Fruit fly (Drosophila melanogaster) whole organism, pupa: ENCODE data around the gene CG46460.

Experiments used
- CG10348 ChIP-seq: fragments of 200-800 bp; sonication (Bioruptor generic); IDR thresholded peaks from 2 replicates; pipeline ENCODE4 v1.3.6; 2022; ENCODE audit warnings: missing biosample characterization, missing genetic modification characterization
- CG12605 ChIP-seq: fragments of 200-800 bp; sonication (Bioruptor generic); IDR thresholded peaks from 2 replicates; pipeline ENCODE4 v1.3.6; 2022; ENCODE audit warnings: missing biosample characterization, missing genetic modification characterization
- CG13204 ChIP-seq: fragments of 200-800 bp; sonication (Bioruptor generic); optimal IDR thresholded peaks from 2 replicates; lab custom pipeline; 2018; ENCODE audit warnings: missing biosample characterization, mild to moderate bottlenecking, missing genetic modification characterization, moderate library complexity
- CG14655 ChIP-seq: fragments of 200-800 bp; sonication (Bioruptor generic); optimal IDR thresholded peaks from 3 replicates; lab custom pipeline; 2017; ENCODE audit warnings: mild to moderate bottlenecking, missing biosample characterization, missing genetic modification reagents, missing genetic modification characterization
- CG15710 ChIP-seq: fragments of 200-800 bp; sonication (Bioruptor generic); optimal IDR thresholded peaks from 2 replicates; lab custom pipeline; 2018; ENCODE audit warnings: missing biosample characterization, mild to moderate bottlenecking, missing genetic modification characterization, moderate library complexity
- CG17806 ChIP-seq: fragments of 200-800 bp; sonication (Bioruptor generic); optimal IDR thresholded peaks from 2 replicates; lab custom pipeline; 2018; ENCODE audit warnings: missing biosample characterization, mild to moderate bottlenecking, missing genetic modification characterization, moderate library complexity
- CG32121 ChIP-seq: fragments of 200-800 bp; sonication (Bioruptor generic); IDR thresholded peaks from 2 replicates; pipeline ENCODE4 v1.3.6; 2022; ENCODE audit warnings: missing biosample characterization, missing genetic modification characterization
- CG34367 ChIP-seq: fragments of 200-800 bp; sonication (Bioruptor generic); optimal IDR thresholded peaks from 2 replicates; lab custom pipeline; 2018; ENCODE audit warnings: missing biosample characterization, mild to moderate bottlenecking, missing genetic modification characterization
- CG4496 ChIP-seq: fragments of 200-800 bp; sonication (Bioruptor generic); IDR thresholded peaks from 3 replicates; pipeline ENCODE4 v1.3.6; 2022; ENCODE audit warnings: missing biosample characterization, missing genetic modification characterization
- CG8159 ChIP-seq: fragments of 200-800 bp; sonication (Bioruptor generic); optimal IDR thresholded peaks from 3 replicates; lab custom pipeline; 2018; ENCODE audit warnings: missing biosample characterization, mild to moderate bottlenecking, missing genetic modification characterization, moderate library complexity
- CG8301 ChIP-seq: fragments of 200-800 bp; sonication (Bioruptor generic); optimal IDR thresholded peaks from 2 replicates; lab custom pipeline; 2018; ENCODE audit warnings: missing biosample characterization, mild to moderate bottlenecking, missing genetic modification characterization
- CG9948 ChIP-seq: fragments of 200-800 bp; sonication (Bioruptor generic); optimal IDR thresholded peaks from 2 replicates; lab custom pipeline; 2018; ENCODE audit warnings: missing biosample characterization, mild to moderate bottlenecking, missing genetic modification characterization, moderate library complexity
- D1 ChIP-seq: fragments of 200-800 bp; sonication (Bioruptor generic); optimal IDR thresholded peaks from 2 replicates; lab custom pipeline; 2018; ENCODE audit warnings: missing biosample characterization, mild to moderate bottlenecking, missing genetic modification characterization, moderate library complexity
- EcR ChIP-seq: fragments of 200-800 bp; sonication (Bioruptor generic); optimal IDR thresholded peaks from 3 replicates; lab custom pipeline; 2019; ENCODE audit warnings: missing biosample characterization, missing genetic modification characterization, mild to moderate bottlenecking, moderate library complexity, missing genetic modification reagents
- Ets98B ChIP-seq: fragments of 200-800 bp; sonication (Bioruptor generic); IDR thresholded peaks from 2 replicates; pipeline ENCODE4 v1.3.6; 2022; ENCODE audit warnings: missing biosample characterization, missing genetic modification characterization
- Pif1A ChIP-seq: fragments of 200-800 bp; sonication (Bioruptor generic); optimal IDR thresholded peaks from 3 replicates; lab custom pipeline; 2016; ENCODE audit warnings: missing biosample characterization, missing genetic modification characterization
- Pif1B ChIP-seq: fragments of 200-800 bp; sonication (Bioruptor generic); optimal IDR thresholded peaks from 3 replicates; lab custom pipeline; 2016; ENCODE audit warnings: missing biosample characterization, missing genetic modification characterization
- Snoo ChIP-seq: fragments of 200-800 bp; sonication (Bioruptor generic); optimal IDR thresholded peaks from 3 replicates; lab custom pipeline; 2017; ENCODE audit warnings: missing biosample characterization, mild to moderate bottlenecking, missing genetic modification characterization, inconsistent platforms
- fd96Ca ChIP-seq: fragments of 200-800 bp; sonication (Bioruptor generic); IDR thresholded peaks from 3 replicates; pipeline ENCODE4 v1.3.6; 2022; ENCODE audit warnings: missing biosample characterization, missing genetic modification characterization
- gl ChIP-seq: fragments of 200-800 bp; sonication (Bioruptor generic); optimal IDR thresholded peaks from 2 replicates; lab custom pipeline; 2018; ENCODE audit warnings: missing biosample characterization, mild to moderate bottlenecking, missing genetic modification characterization
- rn ChIP-seq: fragments of 200-800 bp; sonication (Bioruptor generic); IDR thresholded peaks from 2 replicates; pipeline ENCODE4 v1.3.6; 2022; ENCODE audit warnings: missing biosample characterization, missing genetic modification characterization

Gene CG46460

DNA sequence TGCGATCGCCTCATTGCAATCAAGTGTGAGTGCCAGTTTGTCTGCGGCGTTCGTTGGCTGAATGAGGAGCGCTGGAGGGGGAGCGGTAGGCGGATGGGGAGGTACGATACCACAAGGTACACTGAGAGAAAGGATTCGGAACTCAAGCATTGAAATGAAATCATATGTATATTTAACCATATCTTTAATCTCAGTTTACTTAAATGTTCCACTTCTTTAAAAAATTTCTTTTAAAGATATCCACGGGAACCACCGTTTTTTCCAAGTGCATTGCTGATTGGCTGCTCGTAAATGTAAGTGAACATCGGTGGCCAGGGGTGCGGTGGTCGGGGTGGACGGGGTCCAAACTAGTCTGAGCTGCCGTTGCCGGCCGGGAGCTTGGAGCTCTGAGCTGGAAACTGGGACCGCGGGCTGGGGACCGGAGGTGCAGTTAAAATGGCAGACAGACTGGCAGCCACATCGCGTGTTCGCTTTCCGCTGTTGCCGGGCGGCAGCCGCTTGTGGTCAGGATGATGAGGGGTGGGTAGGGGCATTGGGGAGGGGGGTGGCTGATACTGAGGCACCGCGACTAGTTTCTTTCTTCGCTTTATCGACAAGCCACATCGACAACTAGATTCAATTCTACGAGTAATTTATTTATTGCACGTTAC, 1.2 kb upstream of the CG46460 start:
- TF ChIP-seq Pif1B (GFP tag; lab: Kevin White, UChicago) (peak; percentile 97), rn (GFP tag; lab: Robert Waterston, UW) (peak; percentile 99), CG17806 (tag; lab: Kevin White, UChicago) (peak; percentile 98), CG13204 (GFP tag; lab: Kevin White, UChicago) (peak; percentile 95), CG8159 (tag; lab: Kevin White, UChicago) (peak; percentile 99), Pif1A (GFP tag; lab: Kevin White, UChicago) (peak; percentile 98), CG15710 (tag; lab: Kevin White, UChicago) (peak; percentile 99), gl (tag; lab: Kevin White, UChicago) (peak; percentile 97), EcR (peak; percentile 89), CG32121 (GFP tag; lab: Robert Waterston, UW) (peak; percentile 99), CG12605 (peak; percentile 99), CG10348 (peak; percentile 97), Ets98B (peak; percentile 99), CG9948 (tag; lab: Kevin White, UChicago) (peak; percentile 97), fd96Ca (GFP tag; lab: Robert Waterston, UW) (peak; percentile 99), CG4496 (GFP tag; lab: Robert Waterston, UW) (peak; percentile 99), CG8301 (tag; lab: Kevin White, UChicago) (peak; percentile 99), CG34367 (tag; lab: Kevin White, UChicago) (peak; percentile 99), Snoo (tag; lab: Kevin White, UChicago) (peak; percentile 97), CG14655 (GFP tag; lab: Kevin White, UChicago) (peak; percentile 99), D1 (tag; lab: Kevin White, UChicago) (peak; percentile 88)

DNA sequence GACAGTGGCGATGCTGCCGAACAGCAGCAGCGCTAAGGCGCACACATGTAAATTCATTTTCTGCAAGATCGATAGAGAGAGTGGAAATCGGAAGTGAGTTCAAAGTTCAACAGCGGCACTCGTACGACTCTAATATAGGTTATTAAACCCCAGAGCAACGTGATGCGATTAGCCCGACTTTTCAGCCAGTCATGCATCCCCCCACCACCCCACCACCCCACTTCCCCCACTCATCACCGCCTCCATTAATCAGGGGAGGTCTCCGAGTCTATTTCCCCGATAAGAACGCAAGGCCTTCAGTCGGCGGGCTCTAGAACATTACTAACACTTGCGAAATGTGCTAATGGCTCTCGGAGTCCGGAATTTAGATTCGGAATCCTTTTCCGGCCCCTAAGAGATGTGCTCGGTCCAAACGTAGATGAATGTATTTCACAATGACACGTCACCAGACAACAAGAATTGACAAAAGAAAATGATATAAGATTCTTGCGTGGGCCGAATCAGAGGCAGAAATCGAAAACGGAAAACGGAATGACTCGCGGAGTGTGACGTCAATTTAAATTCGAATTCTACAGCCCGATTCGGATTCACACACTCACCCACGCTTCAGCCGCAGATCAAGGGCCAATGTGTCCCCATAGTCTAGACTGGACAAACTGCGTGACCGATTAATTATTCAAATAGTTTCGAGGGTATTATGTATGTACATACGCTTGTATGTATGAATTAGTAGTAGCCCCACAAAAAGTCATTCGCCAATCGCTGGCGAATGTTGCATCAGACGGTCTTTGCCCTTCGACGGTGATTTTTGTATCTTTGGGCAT, 1.2 kb downstream of the CG46460 start:
- TF ChIP-seq fd96Ca (GFP tag; lab: Robert Waterston, UW) (0 out of 3 replicates have a peak, but pooled peaks have one; percentile 36), CG12605 (no peak; the same call in 1 of the 2 replicates), CG13204 (GFP tag; lab: Kevin White, UChicago) (no peak), CG15710 (tag; lab: Kevin White, UChicago) (no peak), CG17806 (tag; lab: Kevin White, UChicago) (no peak), EcR (peak; percentile 40), rn (GFP tag; lab: Robert Waterston, UW) (no peak), CG8301 (tag; lab: Kevin White, UChicago) (peak; percentile 18), Pif1B (GFP tag; lab: Kevin White, UChicago) (no peak), CG9948 (tag; lab: Kevin White, UChicago) (no peak), gl (tag; lab: Kevin White, UChicago) (peak; percentile 8), D1 (tag; lab: Kevin White, UChicago) (no peak), CG14655 (GFP tag; lab: Kevin White, UChicago) (peak; percentile 20), Ets98B (peak; percentile 30; the same call in 1 of the 2 replicates), CG32121 (GFP tag; lab: Robert Waterston, UW) (no peak), CG8159 (tag; lab: Kevin White, UChicago) (no peak), CG34367 (tag; lab: Kevin White, UChicago) (no peak), CG4496 (GFP tag; lab: Robert Waterston, UW) (no peak), Snoo (tag; lab: Kevin White, UChicago) (no peak), CG10348 (no peak), Pif1A (GFP tag; lab: Kevin White, UChicago) (no peak)

DNA sequence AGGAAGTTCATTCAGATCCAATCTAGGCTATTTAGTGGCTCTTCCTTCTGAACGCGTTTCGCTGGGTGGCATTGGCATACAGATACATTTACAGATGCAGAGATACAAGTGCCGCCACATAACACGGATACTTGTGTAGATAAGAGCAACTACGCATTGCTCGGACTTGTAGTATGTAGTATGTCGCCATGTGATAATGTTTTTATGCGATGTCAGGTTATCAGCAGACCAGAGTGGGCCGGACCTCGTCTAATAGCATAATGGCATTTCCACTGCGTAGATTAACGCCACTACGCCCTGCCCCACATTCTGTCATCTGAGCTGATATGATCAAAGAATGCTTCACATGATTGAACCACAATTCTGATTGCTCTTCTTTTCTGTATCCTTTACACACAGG, 5.3 kb downstream of the CG46460 start:
- no peak for TF ChIP-seq CG4496 (GFP tag; lab: Robert Waterston, UW)
- no peak for TF ChIP-seq CG17806 (tag; lab: Kevin White, UChicago)
- TF ChIP-seq CG10348, result no peak
- no peak for TF ChIP-seq CG12605
- no peak for TF ChIP-seq D1 (tag; lab: Kevin White, UChicago)
- TF ChIP-seq CG14655 (GFP tag; lab: Kevin White, UChicago), result no peak
- TF ChIP-seq Pif1A (GFP tag; lab: Kevin White, UChicago), result no peak
- no peak for TF ChIP-seq fd96Ca (GFP tag; lab: Robert Waterston, UW)
- no peak for TF ChIP-seq Pif1B (GFP tag; lab: Kevin White, UChicago)
- no peak for TF ChIP-seq CG9948 (tag; lab: Kevin White, UChicago)
- TF ChIP-seq rn (GFP tag; lab: Robert Waterston, UW), result no peak
- TF ChIP-seq CG13204 (GFP tag; lab: Kevin White, UChicago), result no peak
- TF ChIP-seq CG8159 (tag; lab: Kevin White, UChicago), result no peak
- TF ChIP-seq gl (tag; lab: Kevin White, UChicago), result no peak

DNA sequence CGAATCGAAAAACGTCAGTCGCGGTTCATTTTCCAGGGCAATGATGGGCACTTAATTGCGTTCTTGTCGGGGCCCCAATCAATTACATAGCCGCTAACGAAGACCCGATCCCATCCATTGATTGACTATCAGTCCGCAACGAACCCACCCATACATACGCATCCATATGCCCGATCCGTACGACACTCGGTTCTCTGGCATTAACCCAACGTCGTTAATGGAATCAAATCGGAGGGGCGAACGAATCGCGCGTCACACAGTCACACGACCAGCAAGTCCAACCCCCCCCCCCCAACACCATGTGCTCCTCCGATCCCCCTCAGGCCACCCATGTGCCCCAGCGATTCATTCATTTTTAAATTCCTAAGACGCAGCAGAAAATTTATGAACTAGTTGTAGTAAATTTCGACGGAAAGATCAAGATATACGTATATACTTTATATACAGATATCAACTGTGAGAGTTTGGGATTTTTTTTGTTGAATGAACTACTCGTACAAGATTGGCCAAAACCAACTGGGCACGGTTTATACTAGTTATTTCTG, 5.8 kb downstream of the CG46460 start:
- TF ChIP-seq CG8159 (tag; lab: Kevin White, UChicago), result peak; percentile 16
- TF ChIP-seq EcR, result peak; percentile 74
- no peak for TF ChIP-seq CG14655 (GFP tag; lab: Kevin White, UChicago)
- TF ChIP-seq CG32121 (GFP tag; lab: Robert Waterston, UW), result peak; percentile 55; the same call in 1 of the 2 replicates
- TF ChIP-seq CG13204 (GFP tag; lab: Kevin White, UChicago), result peak; percentile 46
- no peak; the same call in 2 of the 3 replicates for TF ChIP-seq fd96Ca (GFP tag; lab: Robert Waterston, UW)
- TF ChIP-seq Ets98B, result peak; percentile 64
- TF ChIP-seq CG4496 (GFP tag; lab: Robert Waterston, UW), result peak; percentile 37; the same call in 1 of the 3 replicates
